Fruit fly (Drosophila melanogaster) whole organism, prepupa: Measurements from ENCODE around the gene CG13392.

ENCODE experiments used
- CG10669 ChIP-seq: fragments of 200-800 bp; sonication (Bioruptor generic); optimal IDR thresholded peaks from 3 replicates; lab custom pipeline; 2018; ENCODE audit warnings: missing biosample characterization, mild to moderate bottlenecking, missing genetic modification characterization, moderate library complexity
- CG11294 ChIP-seq: fragments of 200-800 bp; sonication (Bioruptor generic); IDR thresholded peaks from 2 replicates; pipeline ENCODE4 v1.3.6; 2022; ENCODE audit warnings: missing biosample characterization, missing genetic modification characterization
- CG11762 ChIP-seq: fragments of 200-800 bp; sonication (Bioruptor generic); optimal IDR thresholded peaks from 3 replicates; lab custom pipeline; 2016; ENCODE audit warnings: missing biosample characterization, missing genetic modification characterization; ENCODE audit not compliant: insufficient read depth
- CG11902 ChIP-seq: fragments of 200-800 bp; sonication (Bioruptor generic); optimal IDR thresholded peaks from 3 replicates; lab custom pipeline; 2016; ENCODE audit warnings: missing biosample characterization, missing genetic modification characterization
- CG15336 ChIP-seq: fragments of 200-800 bp; sonication (Bioruptor generic); IDR thresholded peaks from 2 replicates; pipeline ENCODE4 v1.3.6; 2022; ENCODE audit warnings: missing biosample characterization, missing genetic modification characterization
- CG1621 ChIP-seq: fragments of 200-800 bp; sonication (Bioruptor generic); optimal IDR thresholded peaks from 3 replicates; lab custom pipeline; 2018; ENCODE audit warnings: missing biosample characterization, mild to moderate bottlenecking, missing genetic modification characterization
- CG16779 ChIP-seq: fragments of 200-800 bp; sonication (Bioruptor generic); optimal IDR thresholded peaks from 3 replicates; lab custom pipeline; 2017; ENCODE audit warnings: missing biosample characterization, mild to moderate bottlenecking, missing genetic modification characterization
- CG3032 ChIP-seq: fragments of 200-800 bp; optimal IDR thresholded peaks from 2 replicates; lab custom pipeline; 2019; ENCODE audit warnings: missing biosample characterization, mild to moderate bottlenecking, missing genetic modification characterization, moderate library complexity
- CG31627 ChIP-seq: fragments of 200-800 bp; sonication (Bioruptor generic); optimal IDR thresholded peaks from 3 replicates; lab custom pipeline; 2016; ENCODE audit warnings: missing biosample characterization, missing genetic modification characterization
- CG32006 ChIP-seq: fragments of 200-800 bp; sonication (Bioruptor generic); optimal IDR thresholded peaks from 3 replicates; lab custom pipeline; 2017; ENCODE audit warnings: missing biosample characterization, mild to moderate bottlenecking, missing genetic modification characterization
- CG34406 ChIP-seq: fragments of 200-800 bp; sonication (Bioruptor generic); optimal IDR thresholded peaks from 3 replicates; lab custom pipeline; 2016; ENCODE audit warnings: missing biosample characterization, missing genetic modification characterization
- CG6163 ChIP-seq: fragments of 200-800 bp; sonication (Bioruptor generic); IDR thresholded peaks from 3 replicates; pipeline ENCODE4 v1.3.6; 2022; ENCODE audit warnings: missing biosample characterization, missing genetic modification characterization
- CG6276 ChIP-seq: fragments of 200-800 bp; sonication (Bioruptor generic); optimal IDR thresholded peaks from 2 replicates; lab custom pipeline; 2017; ENCODE audit warnings: missing biosample characterization, mild to moderate bottlenecking, missing genetic modification characterization
- CG6792 ChIP-seq: fragments of 200-800 bp; sonication (Bioruptor generic); optimal IDR thresholded peaks from 3 replicates; lab custom pipeline; 2016; ENCODE audit warnings: missing biosample characterization, missing genetic modification characterization
- CG6808 ChIP-seq: fragments of 200-800 bp; sonication (Bioruptor generic); optimal IDR thresholded peaks from 3 replicates; lab custom pipeline; 2017; ENCODE audit warnings: missing biosample characterization, missing genetic modification characterization, mild to moderate bottlenecking, moderate library complexity, missing genetic modification reagents
- CG7368 ChIP-seq: fragments of 200-800 bp; sonication (Bioruptor generic); optimal IDR thresholded peaks from 3 replicates; lab custom pipeline; 2016; ENCODE audit warnings: missing biosample characterization, missing genetic modification characterization
- CG8319 ChIP-seq: fragments of 200-800 bp; sonication (Bioruptor generic); optimal IDR thresholded peaks from 3 replicates; lab custom pipeline; 2016; ENCODE audit warnings: missing biosample characterization, missing genetic modification characterization
- Eip75B ChIP-seq: fragments of 200-800 bp; sonication (Bioruptor generic); optimal IDR thresholded peaks from 3 replicates; lab custom pipeline; 2016; ENCODE audit warnings: missing biosample characterization, missing genetic modification characterization
- Eip78C ChIP-seq: fragments of 200-800 bp; sonication (Bioruptor generic); peaks from one replicate; lab custom pipeline; 2016; ENCODE audit warnings: missing biosample characterization, missing genetic modification characterization
- Ets21C ChIP-seq: fragments of 200-800 bp; sonication (Bioruptor generic); optimal IDR thresholded peaks from 3 replicates; lab custom pipeline; 2016; ENCODE audit warnings: missing biosample characterization, missing genetic modification characterization
- Hr38 ChIP-seq: sonication (Bioruptor generic); optimal IDR thresholded peaks from 2 replicates; lab custom pipeline; 2016; ENCODE audit warnings: missing biosample characterization, missing genetic modification characterization
- Hr39 ChIP-seq: fragments of 200-800 bp; sonication (Bioruptor generic); optimal IDR thresholded peaks from 2 replicates; lab custom pipeline; 2016; ENCODE audit warnings: missing biosample characterization, missing genetic modification characterization
- Hr4 ChIP-seq: fragments of 200-800 bp; sonication (Bioruptor generic); optimal IDR thresholded peaks from 3 replicates; lab custom pipeline; 2016; ENCODE audit warnings: missing biosample characterization, missing genetic modification characterization
- Lpt ChIP-seq: fragments of 200-800 bp; sonication (Bioruptor generic); optimal IDR thresholded peaks from 3 replicates; lab custom pipeline; 2016; ENCODE audit warnings: missing biosample characterization, missing genetic modification characterization
- Met ChIP-seq: fragments of 200-800 bp; sonication (Bioruptor generic); optimal IDR thresholded peaks from 3 replicates; lab custom pipeline; 2016; ENCODE audit warnings: missing biosample characterization, missing genetic modification characterization
- Smox ChIP-seq: fragments of 200-800 bp; sonication (Bioruptor generic); optimal IDR thresholded peaks from 3 replicates; lab custom pipeline; 2016; ENCODE audit warnings: missing biosample characterization, missing genetic modification characterization
- Sox102F ChIP-seq: fragments of 200-800 bp; sonication (Bioruptor generic); optimal IDR thresholded peaks from 2 replicates; lab custom pipeline; 2016; ENCODE audit warnings: missing biosample characterization, mild to moderate bottlenecking, missing genetic modification characterization
- Sox15 ChIP-seq: fragments of 200-800 bp; sonication (Bioruptor generic); optimal IDR thresholded peaks from 3 replicates; lab custom pipeline; 2016; ENCODE audit warnings: missing biosample characterization, missing genetic modification characterization
- achi ChIP-seq: fragments of 200-800 bp; sonication (Bioruptor generic); optimal IDR thresholded peaks from 3 replicates; lab custom pipeline; 2016; ENCODE audit warnings: missing biosample characterization, missing genetic modification characterization
- dac ChIP-seq: fragments of 200-800 bp; sonication (Bioruptor generic); optimal IDR thresholded peaks from 2 replicates; lab custom pipeline; 2017; ENCODE audit warnings: missing biosample characterization, mild to moderate bottlenecking, missing genetic modification characterization
- dsx ChIP-seq: fragments of 200-800 bp; optimal IDR thresholded peaks from 3 replicates; lab custom pipeline; 2019; ENCODE audit warnings: missing biosample characterization, mild to moderate bottlenecking, missing genetic modification characterization, moderate library complexity; ENCODE audit not compliant: poor library complexity, severe bottlenecking
- eg ChIP-seq: fragments of 200-800 bp; sonication (Bioruptor generic); IDR thresholded peaks from 3 replicates; pipeline ENCODE4 v1.3.6; 2022; ENCODE audit warnings: missing biosample characterization, missing genetic modification characterization
- fd59A ChIP-seq: fragments of 200-800 bp; sonication (Bioruptor generic); optimal IDR thresholded peaks from 2 replicates; lab custom pipeline; 2017; ENCODE audit warnings: missing biosample characterization, mild to moderate bottlenecking, missing genetic modification characterization, missing genetic modification reagents
- fkh ChIP-seq: fragments of 200-800 bp; sonication (Bioruptor generic); optimal IDR thresholded peaks from 3 replicates; lab custom pipeline; 2017; ENCODE audit warnings: missing biosample characterization, mild to moderate bottlenecking, missing genetic modification characterization, moderate library complexity
- pdm3 ChIP-seq: fragments of 200-800 bp; sonication (Bioruptor generic); optimal IDR thresholded peaks from 3 replicates; lab custom pipeline; 2016; ENCODE audit warnings: missing biosample characterization, missing genetic modification characterization
- salr ChIP-seq, 2 experiments: fragments of 200-800 bp; sonication (Bioruptor generic); optimal IDR thresholded peaks; 3 replicates each; lab custom pipeline; 2016 to 2018; ENCODE audit warnings: missing biosample characterization in 2 of 2, missing genetic modification characterization in 2 of 2, mild to moderate bottlenecking in 1 of 2
- svp ChIP-seq: fragments of 200-800 bp; sonication (Bioruptor generic); peaks from one replicate; lab custom pipeline; 2016; ENCODE audit warnings: missing biosample characterization, missing genetic modification characterization
- topi ChIP-seq: fragments of 200-800 bp; sonication (Bioruptor generic); optimal IDR thresholded peaks from 3 replicates; lab custom pipeline; 2016; ENCODE audit warnings: missing biosample characterization, missing genetic modification characterization
- vri ChIP-seq: fragments of 200-800 bp; sonication (Bioruptor generic); optimal IDR thresholded peaks from 3 replicates; lab custom pipeline; 2016; ENCODE audit warnings: missing biosample characterization, mild to moderate bottlenecking, missing genetic modification characterization

The CG13392 gene

dm6 chr2L:8371354-8371937 lies 11.2 kb downstream of the CG13392 start (continued):
- TF ChIP-seq CG34406 (GFP tag; lab: Kevin White, UChicago) (no peak), CG11902 (no peak), svp (GFP tag; lab: Kevin White, UChicago) (no peak), Ets21C (GFP tag; lab: Kevin White, UChicago) (no peak), CG6808 (GFP tag; lab: Kevin White, UChicago) (no peak), Hr39 (no peak), salr (GFP tag; optimal IDR thresholded peaks at IDR 0.05; lab: Kevin White, UChicago) (no peak), pdm3 (GFP tag; lab: Kevin White, UChicago) (no peak), Smox (GFP tag; lab: Kevin White, UChicago) (no peak), Sox15 (GFP tag; lab: Kevin White, UChicago) (no peak), vri (GFP tag; lab: Kevin White, UChicago) (no peak), CG10669 (GFP tag; lab: Kevin White, UChicago) (no peak), CG6276 (GFP tag; lab: Kevin White, UChicago) (peak; percentile 14), CG7368 (GFP tag; lab: Kevin White, UChicago) (no peak), Eip75B (GFP tag; lab: Kevin White, UChicago) (no peak), dsx (GFP tag; lab: Kevin White, UChicago) (peak; percentile 15), fd59A (GFP tag; lab: Kevin White, UChicago) (no peak), Lpt (GFP tag; lab: Kevin White, UChicago) (no peak), CG8319 (GFP tag; lab: Kevin White, UChicago) (no peak), CG11294 (GFP tag; lab: Robert Waterston, UW) (no peak)

dm6 chr2L:8370364-8371326 lies 12.0 kb downstream of the CG13392 start, which contains the start of gene CG17292:
Gene CG17292, plus strand, starts transcription at chr2L:8370454.
- TF ChIP-seq CG6163 (GFP tag; lab: Robert Waterston, UW) (peak; percentile 47; the same call in 1 of the 3 replicates), CG15336 (GFP tag; lab: Robert Waterston, UW) (peak; percentile 43; the same call in 1 of the 2 replicates), Hr4 (GFP tag; lab: Kevin White, UChicago) (no peak), CG11294 (GFP tag; lab: Robert Waterston, UW) (no peak), dac (GFP tag; lab: Kevin White, UChicago) (no peak), Met (GFP tag; lab: Kevin White, UChicago) (peak; percentile 9), CG11762 (no peak), CG16779 (peak; percentile 46), topi (GFP tag; lab: Kevin White, UChicago) (peak; percentile 6), Sox102F (GFP tag; lab: Kevin White, UChicago) (no peak), CG1621 (tag; lab: Kevin White, UChicago) (peak; percentile 47), Hr38 (GFP tag; lab: Kevin White, UChicago) (no peak), Eip78C (peak; percentile 58), CG6276 (GFP tag; lab: Kevin White, UChicago) (peak; percentile 16), eg (GFP tag; lab: Robert Waterston, UW) (peak; percentile 71; the same call in 2 of the 3 replicates), CG31627 (GFP tag; lab: Kevin White, UChicago) (no peak), svp (GFP tag; lab: Kevin White, UChicago) (peak; percentile 96), CG32006 (GFP tag; lab: Kevin White, UChicago) (no peak), fkh (GFP tag; lab: Kevin White, UChicago) (peak; percentile 90), CG3032 (peak; percentile 21), Lpt (GFP tag; lab: Kevin White, UChicago) (peak; percentile 38), CG6792 (GFP tag; lab: Kevin White, UChicago) (peak; percentile 13), achi (GFP tag; lab: Kevin White, UChicago) (peak; percentile 35)
